Worm (Caenorhabditis elegans): ENCODE results near the gene msp-76.

msp-76 gene

ce11 chrIV:9718396-9718795 is 29.6 kb downstream of the msp-76 start (continued):
- TF ChIP-seq efl-1 (optimal IDR thresholded peaks at IDR 0.05): peak; percentile 56 to 66
- TF ChIP-seq efl-1 (GFP tag; optimal IDR thresholded peaks at IDR 0.05 in 1 of 2): peak; percentile 32 to 94
- TF ChIP-seq nhr-28 (tag; optimal IDR thresholded peaks at IDR 0.05): no peak
- TF ChIP-seq nhr-19 (GFP tag; conservative IDR thresholded peaks at IDR 0.05): peak; percentile 61
- TF ChIP-seq nhr-11 (tag; optimal IDR thresholded peaks at IDR 0.05): peak; percentile 4
- TF ChIP-seq efl-3 (GFP tag; optimal IDR thresholded peaks at IDR 0.05): no peak
- TF ChIP-seq C34B4.2 (tag; optimal IDR thresholded peaks at IDR 0.05): no peak
- TF ChIP-seq fkh-10 (GFP tag; optimal IDR thresholded peaks at IDR 0.05): no peak
- TF ChIP-seq ceh-88 (GFP tag; IDR thresholded peaks at IDR 0.05): no peak
- peak; percentile 80 for TF ChIP-seq rnt-1 (tag; optimal IDR thresholded peaks at IDR 0.05)
- TF ChIP-seq mep-1 (tag; optimal IDR thresholded peaks at IDR 0.05): peak; percentile 48
- peak; percentile 93 for TF ChIP-seq lin-14 (GFP tag; optimal IDR thresholded peaks at IDR 0.05)
- TF ChIP-seq skn-1 (tag; optimal IDR thresholded peaks at IDR 0.05): peak; percentile 33
- TF ChIP-seq nhr-71 (tag; optimal IDR thresholded peaks at IDR 0.05): peak; percentile 90
- TF ChIP-seq ets-5 (GFP tag; IDR thresholded peaks at IDR 0.05): no peak
- TF ChIP-seq unc-130 (tag; optimal IDR thresholded peaks at IDR 0.05): peak; percentile 73
- peak; percentile 70 for TF ChIP-seq nhr-47 (tag; optimal IDR thresholded peaks at IDR 0.05)
- peak in 2 of 3 experiments; percentile 0 to 40 for TF ChIP-seq dpl-1 (GFP tag; optimal IDR thresholded peaks at IDR 0.05)
- no peak for TF ChIP-seq unc-98 (GFP tag; IDR thresholded peaks at IDR 0.05)
- peak; percentile 41 for TF ChIP-seq pax-3 (tag; optimal IDR thresholded peaks at IDR 0.05)
- TF ChIP-seq lin-15B (tag; optimal IDR thresholded peaks at IDR 0.05): peak; percentile 22
- no peak for TF ChIP-seq hlh-17 (GFP tag; optimal IDR thresholded peaks at IDR 0.05; ENCODE audit: borderline replicate concordance)
- peak; percentile 62 for TF ChIP-seq snpc-4 (tag; optimal IDR thresholded peaks at IDR 0.05)
- TF ChIP-seq alr-1 (tag; optimal IDR thresholded peaks at IDR 0.05; ENCODE audit: borderline replicate concordance): no peak
- no peak for TF ChIP-seq lin-39 (tag; optimal IDR thresholded peaks at IDR 0.05)
- TF ChIP-seq nhr-77 (tag; optimal IDR thresholded peaks at IDR 0.05): peak; percentile 51
- TF ChIP-seq hpl-2 (GFP tag; optimal IDR thresholded peaks at IDR 0.05): no peak
- no peak; the same call in 1 of the 2 replicates for TF ChIP-seq isw-1 (GFP tag; IDR thresholded peaks at IDR 0.05)
- TF ChIP-seq aha-1 (tag; optimal IDR thresholded peaks at IDR 0.05): peak; percentile 24
- TF ChIP-seq irx-1 (tag; optimal IDR thresholded peaks at IDR 0.05): peak; percentile 4
- TF ChIP-seq lsy-2 (tag; optimal IDR thresholded peaks at IDR 0.05): peak; percentile 30 to 84
- peak; percentile 72 for TF ChIP-seq swsn-7 (tag; optimal IDR thresholded peaks at IDR 0.05)
- peak; percentile 88 for TF ChIP-seq nhr-20 (tag; optimal IDR thresholded peaks at IDR 0.05)
- TF ChIP-seq egl-13 (tag; optimal IDR thresholded peaks at IDR 0.05): no peak
- TF ChIP-seq C04F5.9 (tag; optimal IDR thresholded peaks at IDR 0.05): no peak
- peak; percentile 41 for TF ChIP-seq ztf-4 (tag; optimal IDR thresholded peaks at IDR 0.05)
- TF ChIP-seq ceh-63 (GFP tag; optimal IDR thresholded peaks at IDR 0.05): no peak
- TF ChIP-seq sptf-1 (tag; optimal IDR thresholded peaks at IDR 0.05): no peak
- TF ChIP-seq F16B12.6 (tag; optimal IDR thresholded peaks at IDR 0.05): no peak
- peak; percentile 68 for TF ChIP-seq fos-1 (tag; optimal IDR thresholded peaks at IDR 0.05)
- TF ChIP-seq sup-37 (GFP tag; optimal IDR thresholded peaks at IDR 0.05): no peak
- peak; percentile 40 to 52 for TF ChIP-seq egl-27 (tag; optimal IDR thresholded peaks at IDR 0.05)
- no peak for TF ChIP-seq ceh-8 (GFP tag; optimal IDR thresholded peaks at IDR 0.05)
- peak; percentile 87 for TF ChIP-seq blmp-1 (tag; optimal IDR thresholded peaks at IDR 0.05)
- TF ChIP-seq nhr-90 (tag; optimal IDR thresholded peaks at IDR 0.05; ENCODE audit: poor library complexity): peak; percentile 56
